Fruit fly (Drosophila melanogaster): ENCODE results near the gene CG42304.

The CG42304 gene

dm6 chr3L:2651800-2652199 lies at the start of gene CG42304, which contains the start of the genes ProRS-m and Snup:
Gene CG42304, plus strand, starts transcription at chr3L:2652088.
Gene ProRS-m, minus strand, starts transcription at chr3L:2651850.
Gene Snup, plus strand, starts transcription at chr3L:2652088.
- TF ChIP-seq noc (tag; optimal IDR thresholded peaks at IDR 0.05), result no peak

dm6 chr3L:2608825-2609224 lies 43.1 kb upstream of the CG42304 start:
- no peak for TF ChIP-seq noc (tag; optimal IDR thresholded peaks at IDR 0.05)

- TF ChIP-seq noc (tag; optimal IDR thresholded peaks at IDR 0.05), result no peak
These were observed 37.7 kb upstream of the CG42304 start for dm6 chr3L:2614222-2614621.

- no peak for TF ChIP-seq noc (tag; optimal IDR thresholded peaks at IDR 0.05)
These were observed 21.9 kb upstream of the CG42304 start, which contains the start of gene Pxn for dm6 chr3L:2629964-2630363. Gene Pxn, minus strand, starts transcription at chr3L:2630064.

dm6 chr3L:2631406-2631805 lies 20.5 kb upstream of the CG42304 start, which contains the start of the genes CG42245 and MEP-1:
Gene CG42245, plus strand, starts transcription at chr3L:2631715.
Gene MEP-1, plus strand, starts transcription at chr3L:2631715.
- TF ChIP-seq noc (tag; optimal IDR thresholded peaks at IDR 0.05), result no peak

- TF ChIP-seq noc (tag; optimal IDR thresholded peaks at IDR 0.05), result no peak
These were observed 19.7 kb upstream of the CG42304 start for dm6 chr3L:2632048-2632762.

dm6 chr3L:2632763-2633100 lies 19.2 kb upstream of the CG42304 start:
- no peak for TF ChIP-seq noc (tag; optimal IDR thresholded peaks at IDR 0.05)

- peak; percentile 62 for TF ChIP-seq noc (tag; optimal IDR thresholded peaks at IDR 0.05)
These were observed 16.7 kb upstream of the CG42304 start for dm6 chr3L:2634929-2635799.

- no peak for TF ChIP-seq noc (tag; optimal IDR thresholded peaks at IDR 0.05)
These were observed 15.6 kb upstream of the CG42304 start for dm6 chr3L:2636023-2636968.

- TF ChIP-seq noc (tag; optimal IDR thresholded peaks at IDR 0.05), result no peak
These were observed 8.6 kb upstream of the CG42304 start, which contains the start of gene CG14949 for dm6 chr3L:2643324-2643723. Gene CG14949, minus strand, starts transcription at chr3L:2643424.

- no peak for TF ChIP-seq noc (tag; optimal IDR thresholded peaks at IDR 0.05)
These were observed 6.8 kb upstream of the CG42304 start, which contains the start of gene CG1143 for dm6 chr3L:2645068-2645467. Gene CG1143, plus strand, starts transcription at chr3L:2645368.

dm6 chr3L:2647523-2648378 lies 4.1 kb upstream of the CG42304 start, which contains the start of gene CG1246:
Gene CG1246, plus strand, starts transcription at chr3L:2648048.
- peak; percentile 68 for TF ChIP-seq noc (tag; optimal IDR thresholded peaks at IDR 0.05)

- no peak for TF ChIP-seq noc (tag; optimal IDR thresholded peaks at IDR 0.05)
These were observed 7.5 kb downstream of the CG42304 start, which contains the start of gene CG33233 for dm6 chr3L:2659339-2659738. Gene CG33233, plus strand, starts transcription at chr3L:2659639.

- TF ChIP-seq noc (tag; optimal IDR thresholded peaks at IDR 0.05), result no peak
These were observed 9.4 kb downstream of the CG42304 start, which contains the start of gene CG33234 for dm6 chr3L:2661322-2661721. Gene CG33234, plus strand, starts transcription at chr3L:2661622.

Measured in whole organism, larva.